Fruit fly (Drosophila melanogaster): ENCODE data around the gene Rpt2.

DNA sequence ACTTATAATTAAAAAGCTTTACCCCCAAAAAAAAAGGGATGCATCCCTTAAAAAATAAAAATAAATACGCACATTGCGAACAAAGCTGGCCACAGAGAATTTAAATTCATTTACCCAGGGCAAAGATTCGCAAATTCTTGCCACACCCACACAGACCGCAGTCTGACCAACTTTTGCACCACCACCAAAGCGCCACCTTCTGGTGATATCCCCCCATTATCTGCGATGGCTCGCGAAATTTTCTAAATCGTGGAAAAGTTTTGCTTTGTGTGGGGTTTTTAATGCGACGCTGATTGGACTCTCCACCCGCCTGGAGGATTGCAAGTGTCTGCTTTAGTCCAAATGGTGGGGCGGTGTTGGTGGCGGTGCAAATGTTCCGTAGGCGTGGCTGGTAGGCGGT is 31.3 kb downstream of the Rpt2 start:
- TF ChIP-seq CG3919 (GFP tag; optimal IDR thresholded peaks at IDR 0.05) (no peak), CG8119 (GFP tag; IDR thresholded peaks at IDR 0.05) (no peak), Sox14 (GFP tag; optimal IDR thresholded peaks at IDR 0.05) (no peak), Eip75B (GFP tag; optimal IDR thresholded peaks at IDR 0.05) (no peak), Met (GFP tag; optimal IDR thresholded peaks at IDR 0.05) (no peak), CG4318 (GFP tag; optimal IDR thresholded peaks at IDR 0.05) (no peak), Blimp-1 (GFP tag; optimal IDR thresholded peaks at IDR 0.05) (no peak)
